Worm (Caenorhabditis elegans) whole organism, L1 larva: Measurements from ENCODE around the gene nhr-216.

Source experiments
- C04F5.9 ChIP-seq: sonication (generic microtip); optimal IDR thresholded peaks from 2 replicates; lab custom pipeline; 2016; ENCODE audit warnings: missing genetic modification characterization, missing compliant biosample characterization
- C34B4.2 ChIP-seq: sonication (generic microtip); optimal IDR thresholded peaks from 2 replicates; lab custom pipeline; 2017; ENCODE audit warnings: mild to moderate bottlenecking, missing genetic modification characterization, missing compliant biosample characterization
- Y116A8C.19 ChIP-seq: sonication (generic microtip); optimal IDR thresholded peaks from 2 replicates; lab custom pipeline; 2016; ENCODE audit warnings: missing compliant biosample characterization, missing genetic modification characterization, borderline replicate concordance
- aha-1 ChIP-seq: fragments of 150-350 bp; optimal IDR thresholded peaks from 2 replicates; lab custom pipeline; 2014; ENCODE audit warnings: missing biosample characterization, missing genetic modification characterization
- alr-1 ChIP-seq: fragments of 200-800 bp; sonication (Bioruptor generic); optimal IDR thresholded peaks from 2 replicates; lab custom pipeline; 2018; ENCODE audit warnings: borderline replicate concordance, mild to moderate bottlenecking, missing genetic modification characterization, missing compliant biosample characterization
- ceh-8 ChIP-seq: fragments of 200-800 bp; sonication (Bioruptor generic); optimal IDR thresholded peaks from 2 replicates; lab custom pipeline; 2018; ENCODE audit warnings: mild to moderate bottlenecking, missing genetic modification characterization, moderate library complexity, missing compliant biosample characterization
- ceh-90 ChIP-seq: sonication (generic microtip); optimal IDR thresholded peaks from 2 replicates; lab custom pipeline; 2016; ENCODE audit warnings: missing genetic modification characterization, missing compliant biosample characterization
- ces-1 ChIP-seq: fragments of 150-350 bp; optimal IDR thresholded peaks from 2 replicates; lab custom pipeline; 2014; ENCODE audit warnings: missing biosample characterization, missing genetic modification reagents, missing genetic modification characterization
- dpl-1 ChIP-seq, 3 experiments: fragments of 150-350 bp in 2 of 3; sonication (generic microtip) in 1 of 3; optimal IDR thresholded peaks; 2 replicates each; lab custom pipeline; 2014 to 2017; ENCODE audit warnings: missing biosample characterization in 3 of 3, missing genetic modification characterization in 3 of 3, missing genetic modification reagents in 3 of 3
- dsc-1 ChIP-seq: sonication (generic microtip); optimal IDR thresholded peaks from 2 replicates; lab custom pipeline; 2016; ENCODE audit warnings: mild to moderate bottlenecking, missing genetic modification characterization, missing compliant biosample characterization
- efl-1 ChIP-seq, 4 experiments: fragments of 150-350 bp; optimal IDR thresholded peaks in 3 of 4; peaks in 1 of 4; 1 replicate in 1 of 4; 2 replicates in 3 of 4; lab custom pipeline; 2014; ENCODE audit warnings: missing biosample characterization in 2 of 4, missing genetic modification characterization in 2 of 4, missing genetic modification reagents in 2 of 4
- efl-3 ChIP-seq: fragments of 200-800 bp; sonication (Bioruptor generic); optimal IDR thresholded peaks from 2 replicates; lab custom pipeline; 2018; ENCODE audit warnings: mild to moderate bottlenecking, missing genetic modification characterization, missing compliant biosample characterization
- elt-2 ChIP-seq: sonication (generic microtip); optimal IDR thresholded peaks from 2 replicates; lab custom pipeline; 2016; ENCODE audit warnings: missing genetic modification characterization, mild to moderate bottlenecking, inconsistent platforms, missing compliant biosample characterization, missing genetic modification reagents
- ets-5 ChIP-seq: fragments of 200-800 bp; sonication (Bioruptor generic); IDR thresholded peaks from 2 replicates; pipeline ENCODE4 v1.3.6; 2022; ENCODE audit warnings: missing genetic modification characterization, missing compliant biosample characterization
- fkh-8 ChIP-seq: sonication (generic microtip); optimal IDR thresholded peaks from 2 replicates; lab custom pipeline; 2016; ENCODE audit warnings: mild to moderate bottlenecking, missing genetic modification characterization, missing compliant biosample characterization
- fos-1 ChIP-seq: fragments of 150-350 bp; optimal IDR thresholded peaks from 2 replicates; lab custom pipeline; 2014; ENCODE audit warnings: missing biosample characterization, missing genetic modification characterization
- grh-1 ChIP-seq: fragments of 200-800 bp; sonication (Bioruptor generic); IDR thresholded peaks from 2 replicates; pipeline ENCODE4 v1.3.6; 2022; ENCODE audit warnings: missing genetic modification reagents, missing genetic modification characterization, missing compliant biosample characterization
- hlh-17 ChIP-seq: fragments of 200-800 bp; sonication (Bioruptor generic); optimal IDR thresholded peaks from 2 replicates; lab custom pipeline; 2018; ENCODE audit warnings: missing genetic modification characterization, mild to moderate bottlenecking, missing compliant biosample characterization, moderate library complexity, borderline replicate concordance
- hpl-2 ChIP-seq: fragments of 150-350 bp; optimal IDR thresholded peaks from 2 replicates; lab custom pipeline; 2014; ENCODE audit warnings: missing biosample characterization, missing genetic modification reagents, missing genetic modification characterization
- irx-1 ChIP-seq: sonication (generic microtip); optimal IDR thresholded peaks from 2 replicates; lab custom pipeline; 2016; ENCODE audit warnings: missing genetic modification characterization, missing compliant biosample characterization
- jun-1 ChIP-seq: fragments of 150-350 bp; optimal IDR thresholded peaks from 2 replicates; lab custom pipeline; 2014; ENCODE audit warnings: missing biosample characterization, missing genetic modification reagents, missing genetic modification characterization
- lin-13 ChIP-seq: fragments of 150-350 bp; optimal IDR thresholded peaks from 2 replicates; lab custom pipeline; 2014; ENCODE audit warnings: missing biosample characterization, missing genetic modification reagents, missing genetic modification characterization
- lin-14 ChIP-seq: fragments of 200-800 bp; sonication (Bioruptor generic); optimal IDR thresholded peaks from 2 replicates; lab custom pipeline; 2018; ENCODE audit warnings: mild to moderate bottlenecking, missing genetic modification characterization, moderate library complexity, missing compliant biosample characterization
- lin-15B ChIP-seq: fragments of 150-350 bp; sonication (generic microtip); optimal IDR thresholded peaks from 3 replicates; lab custom pipeline; 2014; ENCODE audit warnings: missing biosample characterization, missing genetic modification characterization
- lin-35 ChIP-seq, 2 experiments: fragments of 150-350 bp; optimal IDR thresholded peaks; 2 replicates each; lab custom pipeline; 2014; ENCODE audit warnings: missing biosample characterization in 2 of 2, missing genetic modification characterization in 2 of 2, missing genetic modification reagents in 2 of 2
- mab-9 ChIP-seq: fragments of 200-800 bp; sonication (Bioruptor generic); IDR thresholded peaks from 2 replicates; pipeline ENCODE4 v1.3.6; 2022; ENCODE audit warnings: missing genetic modification reagents, missing genetic modification characterization, missing compliant biosample characterization
- nhr-12 ChIP-seq: sonication (generic microtip); optimal IDR thresholded peaks from 2 replicates; lab custom pipeline; 2017; ENCODE audit warnings: missing biosample characterization, missing genetic modification characterization
- nhr-20 ChIP-seq: sonication (generic microtip); optimal IDR thresholded peaks from 2 replicates; lab custom pipeline; 2016; ENCODE audit warnings: mild to moderate bottlenecking, missing genetic modification characterization, missing compliant biosample characterization
- nhr-237 ChIP-seq: fragments of 150-350 bp; optimal IDR thresholded peaks from 2 replicates; lab custom pipeline; 2014; ENCODE audit warnings: missing biosample characterization, missing genetic modification characterization
- nhr-47 ChIP-seq: sonication (generic microtip); optimal IDR thresholded peaks from 2 replicates; lab custom pipeline; 2016; ENCODE audit warnings: mild to moderate bottlenecking, missing genetic modification characterization, moderate library complexity, missing compliant biosample characterization
- nhr-71 ChIP-seq: sonication (generic microtip); optimal IDR thresholded peaks from 2 replicates; lab custom pipeline; 2016; ENCODE audit warnings: mild to moderate bottlenecking, missing genetic modification characterization, moderate library complexity, missing compliant biosample characterization
- nhr-77 ChIP-seq: fragments of 150-350 bp; optimal IDR thresholded peaks from 2 replicates; lab custom pipeline; 2014; ENCODE audit warnings: missing biosample characterization, missing genetic modification characterization
- nhr-85 ChIP-seq: sonication (generic microtip); peaks from one replicate; lab custom pipeline; 2016; ENCODE audit warnings: missing genetic modification characterization, inconsistent platforms, missing compliant biosample characterization
- nhr-90 ChIP-seq: sonication (generic microtip); optimal IDR thresholded peaks from 2 replicates; lab custom pipeline; 2016; ENCODE audit warnings: mild to moderate bottlenecking, missing genetic modification characterization, missing compliant biosample characterization; ENCODE audit not compliant: poor library complexity
- pax-3 ChIP-seq: fragments of 200-800 bp; sonication (Bioruptor generic); optimal IDR thresholded peaks from 2 replicates; lab custom pipeline; 2018; ENCODE audit warnings: mild to moderate bottlenecking, missing genetic modification characterization, moderate library complexity, missing compliant biosample characterization
- snpc-4 ChIP-seq: fragments of 150-350 bp; optimal IDR thresholded peaks from 2 replicates; lab custom pipeline; 2014; ENCODE audit warnings: missing biosample characterization, missing genetic modification characterization
- snu-23 ChIP-seq: sonication (generic microtip); optimal IDR thresholded peaks from 2 replicates; lab custom pipeline; 2016; ENCODE audit warnings: missing genetic modification characterization, missing compliant biosample characterization
- sox-4 ChIP-seq: sonication (generic microtip); optimal IDR thresholded peaks from 2 replicates; lab custom pipeline; 2016; ENCODE audit warnings: missing genetic modification characterization, missing compliant biosample characterization
- sup-37 ChIP-seq: fragments of 200-800 bp; sonication (Bioruptor generic); optimal IDR thresholded peaks from 2 replicates; lab custom pipeline; 2018; ENCODE audit warnings: mild to moderate bottlenecking, missing genetic modification characterization, missing compliant biosample characterization
- tbx-2 ChIP-seq: sonication (generic microtip); optimal IDR thresholded peaks from 2 replicates; lab custom pipeline; 2016; ENCODE audit warnings: missing genetic modification characterization, missing compliant biosample characterization
- tlp-1 ChIP-seq: fragments of 150-350 bp; optimal IDR thresholded peaks from 2 replicates; lab custom pipeline; 2014; ENCODE audit warnings: missing biosample characterization, missing genetic modification characterization
- unc-130 ChIP-seq: fragments of 150-350 bp; optimal IDR thresholded peaks from 2 replicates; lab custom pipeline; 2017; ENCODE audit warnings: missing biosample characterization, missing genetic modification characterization, inconsistent platforms
- unc-30 ChIP-seq: sonication (generic microtip); optimal IDR thresholded peaks from 2 replicates; lab custom pipeline; 2017; ENCODE audit warnings: missing biosample characterization, missing genetic modification characterization
- unc-86 ChIP-seq: sonication (generic microtip); optimal IDR thresholded peaks from 2 replicates; lab custom pipeline; 2016; ENCODE audit warnings: missing genetic modification characterization, missing compliant biosample characterization
- unc-98 ChIP-seq: fragments of 200-800 bp; sonication (Bioruptor generic); IDR thresholded peaks from 2 replicates; pipeline ENCODE4 v1.3.6; 2022; ENCODE audit warnings: missing genetic modification characterization, missing compliant biosample characterization
- zag-1 ChIP-seq: fragments of 150-350 bp; optimal IDR thresholded peaks from 2 replicates; lab custom pipeline; 2014; ENCODE audit warnings: missing biosample characterization, missing genetic modification characterization
- zip-4 ChIP-seq: fragments of 200-800 bp; sonication (Bioruptor generic); optimal IDR thresholded peaks from 2 replicates; lab custom pipeline; 2018; ENCODE audit warnings: mild to moderate bottlenecking, missing genetic modification characterization, moderate library complexity, missing compliant biosample characterization
- ztf-11 ChIP-seq, 2 experiments: sonication (generic microtip); optimal IDR thresholded peaks; 2 replicates each; lab custom pipeline; 2016 to 2017; ENCODE audit warnings: missing genetic modification characterization in 2 of 2, missing biosample characterization in 1 of 2, missing compliant biosample characterization in 1 of 2
- ztf-4 ChIP-seq: fragments of 150-350 bp; optimal IDR thresholded peaks from 2 replicates; lab custom pipeline; 2014; ENCODE audit warnings: missing biosample characterization, missing genetic modification characterization

The nhr-216 gene

DNA sequence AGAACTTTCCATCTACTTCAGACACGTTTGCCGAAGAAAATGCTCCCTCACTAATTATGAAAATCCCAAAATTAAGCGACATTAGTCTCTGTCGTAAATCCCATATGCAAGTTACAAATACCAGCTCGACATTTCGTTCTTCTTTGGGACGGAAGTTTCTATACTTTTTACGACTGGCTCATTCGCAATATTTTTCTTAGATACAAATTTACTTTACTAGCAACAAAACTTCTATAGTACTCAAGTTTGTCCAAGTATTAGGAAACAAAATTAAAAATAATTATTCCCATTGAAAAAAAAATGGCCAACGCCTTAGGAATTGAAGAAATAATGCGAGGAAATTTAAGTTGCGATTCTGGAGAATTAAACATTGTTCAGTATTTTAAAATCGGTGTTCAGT is 27.7 kb downstream of the nhr-216 start, which contains the start of gene srg-26:
Gene srg-26 (plus strand): TSS at position 301 of the 400 bp plus-strand sequence.
- TF ChIP-seq unc-130 (tag; lab: Kevin White, UChicago), result no peak
- TF ChIP-seq efl-1 (optimal IDR thresholded peaks at IDR 0.05; lab: Kevin White, UChicago), result no peak
- TF ChIP-seq efl-1 (GFP tag; optimal IDR thresholded peaks at IDR 0.05 in 1 of 2; lab: Kevin White, UChicago), result peak in 1 of 2 experiments; percentile 54
- no peak for TF ChIP-seq efl-3 (GFP tag; lab: Kevin White, UChicago)
- TF ChIP-seq pax-3 (tag; lab: Kevin White, UChicago), result no peak
- TF ChIP-seq unc-30 (tag; lab: Kevin White, UChicago), result no peak

ce11 chrV:5329677-5330266 is 28.9 kb downstream of the nhr-216 start:
- peak; percentile 60 for TF ChIP-seq nhr-20 (tag; lab: Kevin White, UChicago)
- TF ChIP-seq C34B4.2 (tag; lab: Kevin White, UChicago), result no peak
- TF ChIP-seq mab-9, result no peak
- no peak for TF ChIP-seq ztf-11 (tag; optimal IDR thresholded peaks at IDR 0.05; lab: Kevin White, UChicago)
- no peak for TF ChIP-seq alr-1 (tag; lab: Kevin White, UChicago)
- no peak for TF ChIP-seq fos-1 (tag; lab: Kevin White, UChicago)
- TF ChIP-seq irx-1 (tag; lab: Kevin White, UChicago), result no peak
- no peak for TF ChIP-seq lin-13 (GFP tag; lab: Kevin White, UChicago)
- TF ChIP-seq sup-37 (GFP tag; lab: Kevin White, UChicago), result no peak
- no peak for TF ChIP-seq ztf-4 (tag; lab: Kevin White, UChicago)
- no peak for TF ChIP-seq sox-4 (tag; lab: Kevin White, UChicago)
- TF ChIP-seq C04F5.9 (tag; lab: Kevin White, UChicago), result no peak
- TF ChIP-seq lin-14, result peak; percentile 86
- TF ChIP-seq tbx-2 (tag; lab: Kevin White, UChicago), result no peak
- TF ChIP-seq unc-30 (tag; lab: Kevin White, UChicago), result no peak
- TF ChIP-seq unc-86 (tag; lab: Kevin White, UChicago), result no peak
- TF ChIP-seq lin-15B (tag; lab: Kevin White, UChicago), result no peak
- TF ChIP-seq aha-1, result no peak
- no peak for TF ChIP-seq ceh-8 (GFP tag; lab: Kevin White, UChicago)
- no peak for TF ChIP-seq hlh-17 (GFP tag; lab: Kevin White, UChicago)
- TF ChIP-seq dpl-1 (GFP tag; optimal IDR thresholded peaks at IDR 0.05; lab: Kevin White, UChicago), result peak in 2 of 3 experiments; percentile 8 to 18
- TF ChIP-seq hpl-2 (GFP tag; lab: Kevin White, UChicago), result no peak
- TF ChIP-seq jun-1, result no peak
- peak; percentile 45 for TF ChIP-seq nhr-77 (tag; lab: Kevin White, UChicago)
- TF ChIP-seq elt-2 (tag; lab: Kevin White, UChicago), result peak; percentile 46
- TF ChIP-seq ces-1 (GFP tag; lab: Kevin White, UChicago), result no peak
- TF ChIP-seq fkh-8 (tag; lab: Kevin White, UChicago), result no peak
- peak; percentile 51 for TF ChIP-seq nhr-71 (tag; lab: Kevin White, UChicago)
- TF ChIP-seq snu-23, result peak; percentile 50
- TF ChIP-seq snpc-4 (tag; lab: Kevin White, UChicago), result peak; percentile 6
- TF ChIP-seq dsc-1 (tag; lab: Kevin White, UChicago), result peak; percentile 25
- TF ChIP-seq nhr-12 (tag; lab: Kevin White, UChicago), result no peak
- no peak for TF ChIP-seq grh-1 (GFP tag; lab: Robert Waterston, UW)
- TF ChIP-seq nhr-47 (tag; lab: Kevin White, UChicago), result peak; percentile 28
- no peak for TF ChIP-seq pax-3 (tag; lab: Kevin White, UChicago)
- TF ChIP-seq nhr-85, result peak; percentile 66
- TF ChIP-seq ceh-90 (tag; lab: Kevin White, UChicago), result no peak
- no peak for TF ChIP-seq zag-1 (tag; lab: Kevin White, UChicago)
- no peak for TF ChIP-seq Y116A8C.19 (tag; lab: Kevin White, UChicago)
- TF ChIP-seq lin-35 (GFP tag; optimal IDR thresholded peaks at IDR 0.05; lab: Kevin White, UChicago), result peak in 1 of 2 experiments; percentile 6
- peak; percentile 67 for TF ChIP-seq nhr-90
- TF ChIP-seq nhr-237 (tag; lab: Kevin White, UChicago), result peak; percentile 14
- TF ChIP-seq efl-3 (GFP tag; lab: Kevin White, UChicago), result no peak
- TF ChIP-seq zip-4 (GFP tag; lab: Kevin White, UChicago), result no peak
- TF ChIP-seq ets-5 (GFP tag; lab: Robert Waterston, UW), result no peak
- TF ChIP-seq tlp-1, result no peak
- TF ChIP-seq unc-98, result no peak
